Fruit fly (Drosophila melanogaster) whole organism, embryonic: ENCODE results near the gene CG15322.

ENCODE experiments used
- Atf-2 ChIP-seq: fragments of 200-800 bp; sonication (Bioruptor generic); optimal IDR thresholded peaks from 2 replicates; lab custom pipeline; 2016; ENCODE audit warnings: missing biosample characterization, missing genetic modification characterization
- CG10959 ChIP-seq: fragments of 200-800 bp; sonication (Bioruptor generic); IDR thresholded peaks from 2 replicates; pipeline ENCODE4 v1.3.6; 2022; ENCODE audit warnings: missing biosample characterization, missing genetic modification characterization
- CG12942 ChIP-seq: fragments of 200-800 bp; sonication (Bioruptor generic); optimal IDR thresholded peaks from 3 replicates; lab custom pipeline; 2016; ENCODE audit warnings: missing biosample characterization, missing genetic modification characterization
- CG13296 ChIP-seq: fragments of 200-800 bp; sonication (Bioruptor generic); optimal IDR thresholded peaks from 3 replicates; lab custom pipeline; 2018; ENCODE audit warnings: missing biosample characterization, mild to moderate bottlenecking, missing genetic modification characterization
- CG14667 ChIP-seq: fragments of 200-800 bp; sonication (Bioruptor generic); IDR thresholded peaks from 2 replicates; pipeline ENCODE4 v1.3.6; 2022; ENCODE audit warnings: missing biosample characterization, missing genetic modification characterization
- CG14710 ChIP-seq: fragments of 200-800 bp; sonication (Bioruptor generic); optimal IDR thresholded peaks from 3 replicates; lab custom pipeline; 2019; ENCODE audit warnings: missing biosample characterization, mild to moderate bottlenecking, missing genetic modification characterization, moderate library complexity
- CG16779 ChIP-seq: fragments of 200-800 bp; sonication (Bioruptor generic); IDR thresholded peaks from 2 replicates; pipeline ENCODE4 v1.3.6; 2022; ENCODE audit warnings: missing biosample characterization, missing genetic modification characterization
- CG16863 ChIP-seq: fragments of 200-800 bp; sonication (Bioruptor generic); optimal IDR thresholded peaks from 3 replicates; lab custom pipeline; 2016; ENCODE audit warnings: missing biosample characterization, missing genetic modification characterization
- CG17359 ChIP-seq: fragments of 200-800 bp; sonication (Bioruptor generic); optimal IDR thresholded peaks from 3 replicates; lab custom pipeline; 2018; ENCODE audit warnings: missing biosample characterization, mild to moderate bottlenecking, missing genetic modification characterization, moderate library complexity
- CG17612 ChIP-seq: fragments of 200-800 bp; sonication (Bioruptor generic); IDR thresholded peaks from 2 replicates; pipeline ENCODE4 v1.3.6; 2022; ENCODE audit warnings: missing biosample characterization, missing genetic modification characterization
- CG17829 ChIP-seq: fragments of 200-800 bp; optimal IDR thresholded peaks from 2 replicates; lab custom pipeline; 2019; ENCODE audit warnings: missing biosample characterization, mild to moderate bottlenecking, missing genetic modification characterization, moderate library complexity
- CG2199 ChIP-seq: fragments of 200-800 bp; sonication (Bioruptor generic); IDR thresholded peaks from 3 replicates; pipeline ENCODE4 v1.3.6; 2022; ENCODE audit warnings: missing biosample characterization, missing genetic modification characterization
- CG2712 ChIP-seq: fragments of 200-800 bp; optimal IDR thresholded peaks from 3 replicates; lab custom pipeline; 2019; ENCODE audit warnings: missing biosample characterization, mild to moderate bottlenecking, missing genetic modification characterization, moderate library complexity
- CG30020 ChIP-seq: fragments of 200-800 bp; optimal IDR thresholded peaks from 2 replicates; lab custom pipeline; 2019; ENCODE audit warnings: missing biosample characterization, mild to moderate bottlenecking, missing genetic modification characterization, moderate library complexity
- CG30431 ChIP-seq: fragments of 200-800 bp; sonication (Bioruptor generic); optimal IDR thresholded peaks from 2 replicates; lab custom pipeline; 2017; ENCODE audit warnings: missing biosample characterization, missing genetic modification characterization
- CG31224 ChIP-seq: fragments of 200-800 bp; sonication (Bioruptor generic); IDR thresholded peaks from 2 replicates; pipeline ENCODE4 v1.3.6; 2022; ENCODE audit warnings: missing biosample characterization, missing genetic modification characterization
- CG3407 ChIP-seq: fragments of 200-800 bp; sonication (Bioruptor generic); optimal IDR thresholded peaks from 2 replicates; lab custom pipeline; 2018; ENCODE audit warnings: missing biosample characterization, mild to moderate bottlenecking, missing genetic modification characterization
- CG3726 ChIP-seq: fragments of 200-800 bp; sonication (Bioruptor generic); IDR thresholded peaks from 3 replicates; pipeline ENCODE4, ENCODE4 v1.3.6; 2022; ENCODE audit warnings: missing biosample characterization, missing genetic modification characterization
- CG4424 ChIP-seq: fragments of 200-800 bp; sonication (Bioruptor generic); optimal IDR thresholded peaks from 3 replicates; lab custom pipeline; 2016; ENCODE audit warnings: missing biosample characterization, missing genetic modification characterization
- CG4707 ChIP-seq: fragments of 200-800 bp; sonication (Bioruptor generic); optimal IDR thresholded peaks from 2 replicates; lab custom pipeline; 2018; ENCODE audit warnings: missing biosample characterization, mild to moderate bottlenecking, missing genetic modification characterization, moderate library complexity
- CG5245 ChIP-seq: fragments of 200-800 bp; sonication (Bioruptor generic); optimal IDR thresholded peaks from 3 replicates; lab custom pipeline; 2016; ENCODE audit warnings: missing biosample characterization, missing genetic modification characterization
- CG6272 ChIP-seq: fragments of 200-800 bp; sonication (Bioruptor generic); IDR thresholded peaks from 2 replicates; pipeline ENCODE4 v1.3.6; 2022; ENCODE audit warnings: missing biosample characterization, missing genetic modification characterization
- CG8924 ChIP-seq: fragments of 200-800 bp; optimal IDR thresholded peaks from 3 replicates; lab custom pipeline; 2019; ENCODE audit warnings: missing biosample characterization, mild to moderate bottlenecking, missing genetic modification characterization, moderate library complexity
- CG9797 ChIP-seq: fragments of 200-800 bp; sonication (Bioruptor generic); optimal IDR thresholded peaks from 3 replicates; lab custom pipeline; 2018; ENCODE audit warnings: missing biosample characterization, mild to moderate bottlenecking, missing genetic modification characterization
- Chrac-16 ChIP-seq: fragments of 200-800 bp; sonication (Bioruptor generic); optimal IDR thresholded peaks from 3 replicates; lab custom pipeline; 2016; ENCODE audit warnings: missing biosample characterization, missing genetic modification characterization
- CkIIα-i1 ChIP-seq: fragments of 200-800 bp; sonication (Bioruptor generic); IDR thresholded peaks from 2 replicates; pipeline ENCODE4 v1.3.6; 2022; ENCODE audit warnings: missing biosample characterization, missing genetic modification characterization
- Hr3 ChIP-seq: fragments of 200-800 bp; sonication (Bioruptor generic); optimal IDR thresholded peaks from 3 replicates; lab custom pipeline; 2016; ENCODE audit warnings: missing biosample characterization, missing genetic modification characterization
- Lim3 ChIP-seq: fragments of 200-800 bp; sonication (Bioruptor generic); IDR thresholded peaks from 2 replicates; pipeline ENCODE4 v1.3.6; 2022; ENCODE audit warnings: missing biosample characterization, missing genetic modification characterization
- Mes4 ChIP-seq: fragments of 200-800 bp; sonication (Bioruptor generic); optimal IDR thresholded peaks from 2 replicates; lab custom pipeline; 2016; ENCODE audit warnings: missing biosample characterization, missing genetic modification characterization
- Ssrp ChIP-seq: fragments of 200-800 bp; sonication (Bioruptor generic); optimal IDR thresholded peaks from 2 replicates; lab custom pipeline; 2018; ENCODE audit warnings: missing biosample characterization, mild to moderate bottlenecking, missing genetic modification characterization, moderate library complexity
- Usf ChIP-seq: fragments of 200-800 bp; sonication (Bioruptor generic); optimal IDR thresholded peaks from 2 replicates; lab custom pipeline; 2017; ENCODE audit warnings: missing genotype, missing biosample characterization, missing genetic modification characterization
- ara ChIP-seq: fragments of 200-800 bp; sonication (Bioruptor generic); IDR thresholded peaks from 2 replicates; pipeline ENCODE4 v1.3.6; 2022; ENCODE audit warnings: missing biosample characterization, missing genetic modification characterization
- ato ChIP-seq: fragments of 200-800 bp; sonication (Bioruptor generic); IDR thresholded peaks from 2 replicates; pipeline ENCODE4 v1.3.6; 2022; ENCODE audit warnings: missing biosample characterization, missing genetic modification characterization; ENCODE audit not compliant: partially characterized antibody
- bbx ChIP-seq: fragments of 200-800 bp; sonication (Bioruptor generic); IDR thresholded peaks from 2 replicates; pipeline ENCODE4 v1.3.6; 2022; ENCODE audit warnings: missing biosample characterization, missing genetic modification characterization; ENCODE audit not compliant: partially characterized antibody
- cas ChIP-seq: fragments of 200-800 bp; sonication (Bioruptor generic); IDR thresholded peaks from 2 replicates; pipeline ENCODE4 v1.3.6; 2022; ENCODE audit warnings: missing biosample characterization, missing genetic modification characterization
- en ChIP-seq: fragments of 200-800 bp; sonication (Bioruptor generic); optimal IDR thresholded peaks from 2 replicates; lab custom pipeline; 2016; ENCODE audit warnings: missing biosample characterization, missing genetic modification characterization
- inv ChIP-seq: fragments of 200-800 bp; sonication (Bioruptor generic); IDR thresholded peaks from 2 replicates; pipeline ENCODE4 v1.3.6; 2022; ENCODE audit warnings: missing biosample characterization, missing genetic modification characterization; ENCODE audit not compliant: partially characterized antibody
- kay ChIP-seq: fragments of 200-800 bp; sonication (Bioruptor generic); optimal IDR thresholded peaks from 2 replicates; lab custom pipeline; 2016; ENCODE audit warnings: missing biosample characterization, missing genetic modification characterization
- lmd ChIP-seq: fragments of 200-800 bp; sonication (Bioruptor generic); IDR thresholded peaks from 2 replicates; pipeline ENCODE4 v1.3.6; 2022; ENCODE audit warnings: missing biosample characterization, missing genetic modification characterization
- luna ChIP-seq: fragments of 200-800 bp; sonication (Bioruptor generic); optimal IDR thresholded peaks from 2 replicates; lab custom pipeline; 2016; ENCODE audit warnings: missing biosample characterization, missing genetic modification characterization
- nom ChIP-seq: fragments of 200-800 bp; sonication (Bioruptor generic); optimal IDR thresholded peaks from 2 replicates; lab custom pipeline; 2017; ENCODE audit warnings: missing biosample characterization, missing genetic modification characterization, mild to moderate bottlenecking, moderate library complexity, missing genetic modification reagents
- p53 ChIP-seq: fragments of 200-800 bp; sonication (Bioruptor generic); optimal IDR thresholded peaks from 2 replicates; lab custom pipeline; 2016; ENCODE audit warnings: missing biosample characterization, missing genetic modification characterization
- pfk ChIP-seq: fragments of 200-800 bp; sonication (Bioruptor generic); optimal IDR thresholded peaks from 2 replicates; lab custom pipeline; 2018; ENCODE audit warnings: missing biosample characterization, mild to moderate bottlenecking, missing genetic modification characterization, moderate library complexity
- pzg ChIP-seq: fragments of 200-800 bp; sonication (Bioruptor generic); optimal IDR thresholded peaks from 3 replicates; lab custom pipeline; 2018; ENCODE audit warnings: missing biosample characterization, mild to moderate bottlenecking, missing genetic modification characterization, moderate library complexity
- ranshi ChIP-seq: fragments of 200-800 bp; sonication (Bioruptor generic); IDR thresholded peaks from 2 replicates; pipeline ENCODE4 v1.3.6; 2022; ENCODE audit warnings: missing biosample characterization, missing genetic modification characterization
- sens-2 ChIP-seq: fragments of 200-800 bp; sonication (Bioruptor generic); IDR thresholded peaks from 2 replicates; pipeline ENCODE4 v1.3.6; 2022; ENCODE audit warnings: missing biosample characterization, missing genetic modification characterization
- shn ChIP-seq: fragments of 200-800 bp; sonication (Bioruptor generic); optimal IDR thresholded peaks from 3 replicates; lab custom pipeline; 2016; ENCODE audit warnings: missing biosample characterization, missing genetic modification characterization
- slou ChIP-seq: fragments of 200-800 bp; sonication (Bioruptor generic); optimal IDR thresholded peaks from 3 replicates; lab custom pipeline; 2016; ENCODE audit warnings: missing biosample characterization, missing genetic modification characterization
- trh ChIP-seq: fragments of 200-800 bp; sonication (Bioruptor generic); optimal IDR thresholded peaks from 2 replicates; lab custom pipeline; 2016; ENCODE audit warnings: missing biosample characterization, missing genetic modification characterization
- vnd ChIP-seq: fragments of 200-800 bp; sonication (Bioruptor generic); IDR thresholded peaks from 3 replicates; pipeline ENCODE4 v1.3.6; 2022; ENCODE audit warnings: missing biosample characterization, missing genetic modification characterization; ENCODE audit not compliant: partially characterized antibody
- wor ChIP-seq: fragments of 200-800 bp; sonication (Bioruptor generic); IDR thresholded peaks from 2 replicates; pipeline ENCODE4 v1.3.6; 2022; ENCODE audit warnings: missing biosample characterization, missing genetic modification characterization
- zfh1 ChIP-seq: fragments of 200-800 bp; sonication (Bioruptor generic); IDR thresholded peaks from 3 replicates; pipeline ENCODE4 v1.3.6; 2022; ENCODE audit warnings: missing biosample characterization, missing genetic modification characterization

Gene CG15322

dm6 chrX:20165773-20166412, 32.5 kb downstream of the CG15322 start, which contains the start of gene Phf7 (continued):
- no peak for TF ChIP-seq luna
- no peak for TF ChIP-seq lmd (GFP tag; lab: Robert Waterston, UW)
- no peak for TF ChIP-seq kay (GFP tag; lab: Kevin White, UChicago)
- TF ChIP-seq CG9797 (GFP tag; lab: Kevin White, UChicago): peak; percentile 15
- peak; percentile 59 for TF ChIP-seq ato (GFP tag; lab: Robert Waterston, UW)
- TF ChIP-seq p53 (GFP tag; lab: Kevin White, UChicago): no peak
- no peak for TF ChIP-seq Chrac-16 (GFP tag; lab: Kevin White, UChicago)
- no peak for TF ChIP-seq CG2712 (tag; lab: Kevin White, UChicago)
- TF ChIP-seq zfh1: no peak
- TF ChIP-seq Ssrp (tag; lab: Kevin White, UChicago): no peak
- no peak for TF ChIP-seq CG12942 (GFP tag; lab: Kevin White, UChicago)
- no peak for TF ChIP-seq CG16863 (GFP tag; lab: Kevin White, UChicago)
- no peak for TF ChIP-seq slou (GFP tag; lab: Kevin White, UChicago)
- TF ChIP-seq CG17359 (tag; lab: Kevin White, UChicago): no peak
- TF ChIP-seq CG30431 (GFP tag; lab: Kevin White, UChicago): no peak
- TF ChIP-seq CG5245 (GFP tag; lab: Kevin White, UChicago): no peak
- no peak for TF ChIP-seq CG8924 (tag; lab: Kevin White, UChicago)
- TF ChIP-seq ara (GFP tag; lab: Robert Waterston, UW): no peak
- TF ChIP-seq Atf-2: no peak
- TF ChIP-seq wor (GFP tag; lab: Robert Waterston, UW): no peak
- no peak for TF ChIP-seq Hr3 (GFP tag; lab: Kevin White, UChicago)
- no peak for TF ChIP-seq CG2199
- TF ChIP-seq ranshi (GFP tag; lab: Robert Waterston, UW): no peak
- TF ChIP-seq trh (GFP tag; lab: Kevin White, UChicago): no peak
- TF ChIP-seq inv (GFP tag; lab: Robert Waterston, UW): peak; percentile 78
- no peak for TF ChIP-seq CG3726
- TF ChIP-seq CG14667 (GFP tag; lab: Robert Waterston, UW): peak; percentile 42; the same call in 1 of the 2 replicates
- TF ChIP-seq CkIIα-i1 (GFP tag; lab: Robert Waterston, UW): no peak
- TF ChIP-seq CG6272 (GFP tag; lab: Robert Waterston, UW): no peak
- no peak for TF ChIP-seq CG4707 (GFP tag; lab: Kevin White, UChicago)
- no peak for TF ChIP-seq CG17612 (GFP tag; lab: Robert Waterston, UW)
- peak; percentile 77 for TF ChIP-seq vnd (GFP tag; lab: Robert Waterston, UW)
- TF ChIP-seq cas (GFP tag; lab: Robert Waterston, UW): no peak
- no peak for TF ChIP-seq Lim3
- no peak for TF ChIP-seq CG16779 (GFP tag; lab: Robert Waterston, UW)
- TF ChIP-seq shn (GFP tag; lab: Kevin White, UChicago): no peak
- TF ChIP-seq pzg: peak; percentile 85
- no peak for TF ChIP-seq CG13296
- TF ChIP-seq Mes4: no peak
- TF ChIP-seq Usf (GFP tag; lab: Kevin White, UChicago): no peak
- no peak for TF ChIP-seq CG10959 (GFP tag; lab: Robert Waterston, UW)
- TF ChIP-seq CG14710 (tag; lab: Kevin White, UChicago): peak; percentile 38
- no peak for TF ChIP-seq nom (GFP tag; lab: Kevin White, UChicago)
- peak; percentile 77 for TF ChIP-seq bbx (GFP tag; lab: Robert Waterston, UW)
- no peak for TF ChIP-seq en (GFP tag; lab: Kevin White, UChicago)
- TF ChIP-seq pfk (GFP tag; lab: Kevin White, UChicago): peak; percentile 94
- no peak for TF ChIP-seq CG3407
- TF ChIP-seq sens-2 (GFP tag; lab: Robert Waterston, UW): no peak
- TF ChIP-seq CG4424 (GFP tag; lab: Kevin White, UChicago): no peak
- TF ChIP-seq CG30020 (tag; lab: Kevin White, UChicago): peak; percentile 98
- no peak for TF ChIP-seq CG31224 (GFP tag; lab: Robert Waterston, UW)
- peak; percentile 14 for TF ChIP-seq CG17829 (tag; lab: Kevin White, UChicago)
